Worm (Caenorhabditis elegans): ENCODE data around the gene H41C03.1.

H41C03.1 gene

DNA sequence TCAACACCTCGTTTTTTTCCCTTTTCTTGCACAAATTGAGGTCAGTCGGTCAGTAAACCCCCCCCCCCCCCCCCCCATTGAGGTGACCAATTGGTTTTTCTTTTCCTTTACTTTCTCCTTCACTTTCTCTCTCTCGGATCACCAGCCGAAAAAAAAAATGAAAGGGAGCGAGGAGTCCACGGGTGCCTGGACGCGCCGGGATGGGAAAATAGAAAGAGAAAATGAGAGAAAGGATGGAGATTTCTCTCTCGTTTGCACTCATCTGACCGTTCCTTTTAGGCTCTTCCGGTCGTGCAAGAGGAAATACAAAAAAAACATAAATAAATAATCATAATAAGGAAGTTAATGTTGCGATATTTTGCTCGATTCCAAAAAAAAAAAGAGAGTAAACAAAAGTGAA lies 44.9 kb downstream of the H41C03.1 start:
- TF ChIP-seq egl-13 (tag; optimal IDR thresholded peaks at IDR 0.05) (no peak), blmp-1 (tag; optimal IDR thresholded peaks at IDR 0.05) (peak; percentile 100)

DNA sequence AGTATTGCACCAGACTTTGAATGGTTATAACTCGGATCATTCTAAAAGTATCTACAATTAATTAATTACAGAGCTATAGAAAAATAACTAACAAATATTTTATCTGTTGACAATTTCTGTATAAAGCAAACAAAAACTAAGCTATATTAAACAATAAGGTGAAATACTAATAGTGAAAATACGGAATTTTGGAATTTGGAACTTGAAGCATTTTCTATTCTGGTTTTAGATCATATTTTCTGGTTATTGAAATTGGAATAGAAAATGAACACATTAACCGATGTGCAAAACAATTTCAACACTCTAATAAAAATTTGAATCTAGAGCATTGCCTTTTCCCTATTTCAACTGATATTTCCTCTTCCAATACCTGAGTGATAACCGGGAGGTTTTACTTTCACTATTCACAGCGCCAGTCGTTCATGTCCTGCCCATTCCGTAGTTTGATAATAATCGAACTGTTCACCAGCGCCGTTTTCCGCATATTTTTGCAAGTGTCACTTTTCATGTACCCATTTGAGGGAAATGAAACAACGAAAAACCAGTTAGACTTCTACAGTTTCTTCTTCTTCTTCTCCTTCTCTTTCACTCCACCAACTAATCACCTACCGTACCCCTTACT lies 45.8 kb downstream of the H41C03.1 start:
- TF ChIP-seq ceh-82 (tag; optimal IDR thresholded peaks at IDR 0.05) = no peak
- TF ChIP-seq ceh-88 (GFP tag; IDR thresholded peaks at IDR 0.05) = no peak
- TF ChIP-seq Y116A8C.19 (tag; optimal IDR thresholded peaks at IDR 0.05; ENCODE audit: borderline replicate concordance) = no peak
- peak; percentile 55 for TF ChIP-seq blmp-1 (tag; optimal IDR thresholded peaks at IDR 0.05)
- no peak for TF ChIP-seq nhr-47 (tag; optimal IDR thresholded peaks at IDR 0.05)
- TF ChIP-seq lin-13 (GFP tag; optimal IDR thresholded peaks at IDR 0.05) = no peak

DNA sequence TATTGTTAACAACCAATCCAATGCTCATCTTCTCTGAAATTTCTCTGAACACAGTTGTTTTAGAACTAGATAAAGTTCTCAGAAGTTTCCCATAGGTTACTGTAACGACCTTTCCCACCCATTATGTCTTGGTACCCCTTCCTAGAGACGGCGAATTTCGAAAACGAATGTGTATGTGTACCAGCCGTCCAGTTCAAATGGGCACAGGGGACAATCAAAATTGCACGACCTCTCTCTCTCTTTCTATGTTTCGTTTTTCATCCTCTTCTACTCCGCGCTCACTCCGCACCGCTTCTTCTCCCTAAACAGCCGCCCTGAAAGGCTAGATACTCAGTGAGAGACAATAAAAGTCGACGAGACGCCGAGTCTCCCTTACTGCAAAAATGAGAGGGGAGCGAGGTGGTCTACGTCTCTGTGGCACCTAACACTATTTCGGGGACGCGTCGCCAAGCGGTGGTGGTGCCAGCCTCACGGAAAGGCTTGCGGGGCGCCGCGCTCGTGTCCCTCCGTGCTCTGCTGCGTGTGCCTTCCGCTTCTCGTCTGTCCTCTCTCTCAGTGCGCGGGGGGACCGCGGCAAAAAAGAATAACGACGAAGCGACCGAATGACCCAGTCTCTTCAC lies 47.3 kb downstream of the H41C03.1 start:
- TF ChIP-seq nhr-47 (tag; optimal IDR thresholded peaks at IDR 0.05) = peak; percentile 12
- TF ChIP-seq nhr-19 (GFP tag; conservative IDR thresholded peaks at IDR 0.05) = no peak
- no peak for TF ChIP-seq efl-1 (optimal IDR thresholded peaks at IDR 0.05)
- peak in 1 of 2 experiments; percentile 71 for TF ChIP-seq efl-1 (GFP tag; optimal IDR thresholded peaks at IDR 0.05 in 1 of 2)
- no peak for TF ChIP-seq unc-62 (GFP tag; optimal IDR thresholded peaks at IDR 0.05)
- TF ChIP-seq ceh-90 (tag; optimal IDR thresholded peaks at IDR 0.05) = no peak
- TF ChIP-seq ceh-82 (tag; optimal IDR thresholded peaks at IDR 0.05) = peak in 1 of 3 experiments; percentile 7
- TF ChIP-seq fkh-10 (GFP tag; optimal IDR thresholded peaks at IDR 0.05) = no peak
- TF ChIP-seq jun-1 (tag; optimal IDR thresholded peaks at IDR 0.05) = peak; percentile 23
- TF ChIP-seq blmp-1 (tag; optimal IDR thresholded peaks at IDR 0.05) = peak; percentile 66
- no peak for TF ChIP-seq grh-1 (GFP tag; IDR thresholded peaks at IDR 0.05)
- TF ChIP-seq ztf-4 (tag; optimal IDR thresholded peaks at IDR 0.05) = peak; percentile 58
- TF ChIP-seq rnt-1 (tag; optimal IDR thresholded peaks at IDR 0.05) = peak; percentile 20
- TF ChIP-seq swsn-7 (tag; optimal IDR thresholded peaks at IDR 0.05) = peak; percentile 2
- no peak for TF ChIP-seq nhr-84 (tag; optimal IDR thresholded peaks at IDR 0.05)
- TF ChIP-seq ztf-11 (tag; optimal IDR thresholded peaks at IDR 0.05) = peak in 1 of 2 experiments; percentile 12
- TF ChIP-seq nhr-20 (tag; optimal IDR thresholded peaks at IDR 0.05) = no peak
- no peak for TF ChIP-seq lin-39 (tag; optimal IDR thresholded peaks at IDR 0.05)
- no peak for TF ChIP-seq egl-27 (tag; optimal IDR thresholded peaks at IDR 0.05)
- peak; percentile 21 for TF ChIP-seq lin-14 (GFP tag; optimal IDR thresholded peaks at IDR 0.05)
- peak; percentile 68 for TF ChIP-seq ceh-8 (GFP tag; optimal IDR thresholded peaks at IDR 0.05)

- TF ChIP-seq zag-1 (tag; optimal IDR thresholded peaks at IDR 0.05) (no peak), rnt-1 (tag; optimal IDR thresholded peaks at IDR 0.05) (no peak), grh-1 (GFP tag; IDR thresholded peaks at IDR 0.05) (no peak), fkh-8 (tag; optimal IDR thresholded peaks at IDR 0.05) (no peak), pqm-1 (tag; optimal IDR thresholded peaks at IDR 0.05) (no peak), snu-23 (GFP tag; optimal IDR thresholded peaks at IDR 0.05) (no peak), egl-13 (tag; optimal IDR thresholded peaks at IDR 0.05) (no peak), blmp-1 (tag; optimal IDR thresholded peaks at IDR 0.05) (no peak), nhr-237 (tag; optimal IDR thresholded peaks at IDR 0.05) (no peak), elt-2 (tag; optimal IDR thresholded peaks at IDR 0.05) (no peak), nhr-90 (tag; optimal IDR thresholded peaks at IDR 0.05; ENCODE audit: poor library complexity) (no peak), sox-4 (tag; optimal IDR thresholded peaks at IDR 0.05) (no peak), ama-1 (optimal IDR thresholded peaks at IDR 0.05) (no peak), nhr-28 (tag; optimal IDR thresholded peaks at IDR 0.05) (no peak), vab-15 (tag; optimal IDR thresholded peaks at IDR 0.05) (no peak), ceh-88 (GFP tag; IDR thresholded peaks at IDR 0.05) (no peak), pax-3 (tag; optimal IDR thresholded peaks at IDR 0.05) (no peak), hlh-4 (tag; optimal IDR thresholded peaks at IDR 0.05) (no peak)
Observed at ce11 chrII:5902139-5902538, 47.9 kb downstream of the H41C03.1 start.
